Fruit fly (Drosophila melanogaster) whole organism, embryonic: ENCODE data around the gene scpr-A.

Experiments
- Aef1 ChIP-seq: fragments of 200-800 bp; sonication (Bioruptor generic); IDR thresholded peaks from 3 replicates; pipeline ENCODE4 v1.3.6; 2022; ENCODE audit warnings: missing biosample characterization, missing genetic modification characterization
- Asciz ChIP-seq: fragments of 200-800 bp; sonication (Bioruptor generic); optimal IDR thresholded peaks from 2 replicates; lab custom pipeline; 2017; ENCODE audit warnings: missing biosample characterization, mild to moderate bottlenecking, missing genetic modification characterization, missing genetic modification reagents
- B-H1 ChIP-seq: fragments of 200-800 bp; sonication (Bioruptor generic); IDR thresholded peaks from 3 replicates; pipeline ENCODE4 v1.3.6; 2022; ENCODE audit warnings: missing biosample characterization, missing genetic modification characterization
- C15 ChIP-seq: fragments of 200-800 bp; sonication (Bioruptor generic); IDR thresholded peaks from 3 replicates; pipeline ENCODE4 v1.3.6; 2022; ENCODE audit warnings: missing biosample characterization, missing genetic modification characterization
- CG11085 ChIP-seq: fragments of 200-800 bp; sonication (Bioruptor generic); IDR thresholded peaks from 2 replicates; pipeline ENCODE4 v1.3.6; 2022; ENCODE audit warnings: missing biosample characterization, missing genetic modification characterization
- CG11560 ChIP-seq: fragments of 200-800 bp; sonication (Bioruptor generic); IDR thresholded peaks from 3 replicates; pipeline ENCODE4 v1.3.6; 2022; ENCODE audit warnings: missing biosample characterization, missing genetic modification characterization
- CG12659 ChIP-seq: fragments of 200-800 bp; sonication (Bioruptor generic); optimal IDR thresholded peaks from 3 replicates; lab custom pipeline; 2017; ENCODE audit warnings: mild to moderate bottlenecking, missing biosample characterization, missing genetic modification reagents, missing genetic modification characterization
- CG15601 ChIP-seq: fragments of 200-800 bp; sonication (Bioruptor generic); optimal IDR thresholded peaks from 3 replicates; lab custom pipeline; 2019; ENCODE audit warnings: missing biosample characterization, mild to moderate bottlenecking, missing genetic modification characterization, moderate library complexity
- CG17802 ChIP-seq: fragments of 200-800 bp; sonication (Bioruptor generic); optimal IDR thresholded peaks from 2 replicates; lab custom pipeline; 2018; ENCODE audit warnings: missing biosample characterization, mild to moderate bottlenecking, missing genetic modification characterization, moderate library complexity
- CG18619 ChIP-seq: fragments of 200-800 bp; sonication (Bioruptor generic); optimal IDR thresholded peaks from 3 replicates; lab custom pipeline; 2017; ENCODE audit warnings: missing biosample characterization, mild to moderate bottlenecking, missing genetic modification characterization
- CG2712 ChIP-seq: fragments of 200-800 bp; optimal IDR thresholded peaks from 3 replicates; lab custom pipeline; 2019; ENCODE audit warnings: missing biosample characterization, mild to moderate bottlenecking, missing genetic modification characterization, moderate library complexity
- CG31441 ChIP-seq: fragments of 200-800 bp; sonication (Bioruptor generic); IDR thresholded peaks from 2 replicates; pipeline ENCODE4 v1.3.6; 2022; ENCODE audit warnings: missing biosample characterization, missing genetic modification characterization
- CG33213 ChIP-seq: fragments of 200-800 bp; sonication (Bioruptor generic); optimal IDR thresholded peaks from 3 replicates; lab custom pipeline; 2016; ENCODE audit warnings: missing biosample characterization, missing genetic modification characterization
- CG34422 ChIP-seq: fragments of 200-800 bp; sonication (Bioruptor generic); IDR thresholded peaks from 3 replicates; pipeline ENCODE4 v1.3.6; 2022; ENCODE audit warnings: missing biosample characterization, missing genetic modification characterization
- CG3847 ChIP-seq: fragments of 200-800 bp; sonication (Bioruptor generic); IDR thresholded peaks from 2 replicates; pipeline ENCODE4 v1.3.6; 2022; ENCODE audit warnings: missing biosample characterization, missing genetic modification characterization
- CG4328 ChIP-seq: fragments of 200-800 bp; sonication (Bioruptor generic); optimal IDR thresholded peaks from 3 replicates; lab custom pipeline; 2017; ENCODE audit warnings: missing biosample characterization, missing genetic modification reagents, missing genetic modification characterization
- CG4617 ChIP-seq: fragments of 200-800 bp; sonication (Bioruptor generic); optimal IDR thresholded peaks from 3 replicates; lab custom pipeline; 2016; ENCODE audit warnings: missing biosample characterization, missing genetic modification characterization, borderline replicate concordance
- CG7987 ChIP-seq: fragments of 200-800 bp; sonication (Bioruptor generic); optimal IDR thresholded peaks from 2 replicates; lab custom pipeline; 2018; ENCODE audit warnings: missing biosample characterization, mild to moderate bottlenecking, missing genetic modification characterization, moderate library complexity
- CG8290 ChIP-seq, 3 experiments: fragments of 200-800 bp; sonication (Bioruptor generic); optimal IDR thresholded peaks; 2 replicates each; lab custom pipeline; 2016 to 2019; ENCODE audit warnings: missing biosample characterization in 3 of 3, missing genetic modification characterization in 3 of 3, mild to moderate bottlenecking in 2 of 3, moderate library complexity in 1 of 3
- CG8944 ChIP-seq: fragments of 200-800 bp; sonication (Bioruptor generic); optimal IDR thresholded peaks from 3 replicates; lab custom pipeline; 2016; ENCODE audit warnings: missing biosample characterization, missing genetic modification characterization
- CG9817 ChIP-seq: fragments of 200-800 bp; sonication (Bioruptor generic); optimal IDR thresholded peaks from 2 replicates; lab custom pipeline; 2018; ENCODE audit warnings: missing biosample characterization, mild to moderate bottlenecking, missing genetic modification characterization, moderate library complexity
- CTCF ChIP-seq: fragments of 200-800 bp; sonication (Bioruptor generic); optimal IDR thresholded peaks from 2 replicates; lab custom pipeline; 2017; ENCODE audit warnings: missing biosample characterization, mild to moderate bottlenecking, missing genetic modification characterization, moderate library complexity
- Camta ChIP-seq: fragments of 200-800 bp; sonication (Bioruptor generic); optimal IDR thresholded peaks from 2 replicates; lab custom pipeline; 2016; ENCODE audit warnings: missing biosample characterization, missing genetic modification characterization
- CrebB ChIP-seq: fragments of 200-800 bp; sonication (Bioruptor generic); optimal IDR thresholded peaks from 3 replicates; lab custom pipeline; 2018; ENCODE audit warnings: missing biosample characterization, mild to moderate bottlenecking, missing genetic modification characterization
- GATAe ChIP-seq: fragments of 200-800 bp; sonication (Bioruptor generic); conservative IDR thresholded peaks from 2 replicates; pipeline ENCODE4 v1.3.6; 2022; ENCODE audit warnings: missing biosample characterization, missing genetic modification characterization
- Gug ChIP-seq: fragments of 200-800 bp; sonication (Bioruptor generic); IDR thresholded peaks from 4 replicates; pipeline ENCODE4 v1.3.6; 2022; ENCODE audit warnings: missing biosample characterization, missing genetic modification characterization
- HLH3B ChIP-seq: fragments of 200-800 bp; sonication (Bioruptor generic); IDR thresholded peaks from 2 replicates; pipeline ENCODE4 v1.3.6; 2022; ENCODE audit warnings: missing biosample characterization, missing genetic modification characterization
- HLH4C ChIP-seq: fragments of 200-800 bp; sonication (Bioruptor generic); IDR thresholded peaks from 3 replicates; pipeline ENCODE4 v1.3.6; 2022; ENCODE audit warnings: missing biosample characterization, missing genetic modification characterization; ENCODE audit not compliant: partially characterized antibody
- HmgZ ChIP-seq: fragments of 200-800 bp; sonication (Bioruptor generic); optimal IDR thresholded peaks from 2 replicates; lab custom pipeline; 2018; ENCODE audit warnings: missing biosample characterization, mild to moderate bottlenecking, missing genetic modification characterization
- Oli ChIP-seq: fragments of 200-800 bp; sonication (Bioruptor generic); optimal IDR thresholded peaks from 2 replicates; lab custom pipeline; 2018; ENCODE audit warnings: missing biosample characterization, mild to moderate bottlenecking, missing genetic modification characterization, moderate library complexity
- Poxn ChIP-seq: fragments of 200-800 bp; sonication (Bioruptor generic); IDR thresholded peaks from 2 replicates; pipeline ENCODE4 v1.3.6; 2022; ENCODE audit warnings: missing biosample characterization, missing genetic modification characterization
- Rx ChIP-seq: fragments of 200-800 bp; sonication (Bioruptor generic); IDR thresholded peaks from 2 replicates; pipeline ENCODE4 v1.3.6; 2022; ENCODE audit warnings: missing biosample characterization, missing genetic modification characterization
- ash1 ChIP-seq: fragments of 200-800 bp; sonication (Bioruptor generic); optimal IDR thresholded peaks from 2 replicates; lab custom pipeline; 2018; ENCODE audit warnings: missing biosample characterization, mild to moderate bottlenecking, missing genetic modification characterization
- btn ChIP-seq: fragments of 200-800 bp; sonication (Bioruptor generic); optimal IDR thresholded peaks from 2 replicates; lab custom pipeline; 2016; ENCODE audit warnings: missing biosample characterization, missing genetic modification characterization
- crp ChIP-seq, 2 experiments: fragments of 200-800 bp; sonication (Bioruptor generic); optimal IDR thresholded peaks; 2 replicates in 1 of 2; 3 replicates in 1 of 2; lab custom pipeline; 2017; ENCODE audit warnings: missing biosample characterization in 2 of 2, missing genetic modification characterization in 2 of 2, mild to moderate bottlenecking in 1 of 2, moderate library complexity in 1 of 2
- dmrt11E ChIP-seq: fragments of 200-800 bp; sonication (Bioruptor generic); optimal IDR thresholded peaks from 3 replicates; lab custom pipeline; 2018; ENCODE audit warnings: missing biosample characterization, mild to moderate bottlenecking, missing genetic modification characterization, moderate library complexity
- dmrt99B ChIP-seq: fragments of 200-800 bp; sonication (Bioruptor generic); optimal IDR thresholded peaks from 2 replicates; lab custom pipeline; 2018; ENCODE audit warnings: missing biosample characterization, mild to moderate bottlenecking, missing genetic modification characterization, moderate library complexity
- dpn ChIP-seq, 2 experiments: fragments of 200-800 bp; sonication (Bioruptor generic); optimal IDR thresholded peaks; 3 replicates each; lab custom pipeline; 2016; ENCODE audit warnings: missing biosample characterization in 2 of 2, missing genetic modification characterization in 2 of 2
- ems ChIP-seq: fragments of 200-800 bp; sonication (Bioruptor generic); optimal IDR thresholded peaks from 3 replicates; lab custom pipeline; 2016; ENCODE audit warnings: missing biosample characterization, missing genetic modification characterization
- gfzf ChIP-seq: fragments of 200-800 bp; sonication (Bioruptor generic); optimal IDR thresholded peaks from 2 replicates; lab custom pipeline; 2016; ENCODE audit warnings: missing biosample characterization, mild to moderate bottlenecking, missing genetic modification characterization, moderate library complexity
- gro ChIP-seq: fragments of 200-800 bp; sonication (Bioruptor generic); optimal IDR thresholded peaks from 2 replicates; lab custom pipeline; 2016; ENCODE audit warnings: missing biosample characterization, missing genetic modification characterization
- jigr1 ChIP-seq: fragments of 200-800 bp; sonication (Bioruptor generic); IDR thresholded peaks from 3 replicates; pipeline ENCODE4 v1.3.6; 2022; ENCODE audit warnings: missing biosample characterization, missing genetic modification characterization
- mld ChIP-seq: fragments of 200-800 bp; sonication (Bioruptor generic); IDR thresholded peaks from 3 replicates; pipeline ENCODE4 v1.3.6; 2022; ENCODE audit warnings: missing biosample characterization, missing genetic modification characterization; ENCODE audit not compliant: partially characterized antibody
- oc ChIP-seq: fragments of 200-800 bp; sonication (Bioruptor generic); optimal IDR thresholded peaks from 2 replicates; lab custom pipeline; 2018; ENCODE audit warnings: missing biosample characterization, mild to moderate bottlenecking, missing genetic modification characterization, moderate library complexity
- pita ChIP-seq: fragments of 200-800 bp; sonication (Bioruptor generic); optimal IDR thresholded peaks from 2 replicates; lab custom pipeline; 2017; ENCODE audit warnings: missing biosample characterization, mild to moderate bottlenecking, missing genetic modification characterization
- rib ChIP-seq: fragments of 200-800 bp; sonication (Bioruptor generic); IDR thresholded peaks from 2 replicates; pipeline ENCODE4 v1.3.6; 2022; ENCODE audit warnings: missing biosample characterization, missing genetic modification characterization
- sens ChIP-seq: fragments of 200-800 bp; sonication (Bioruptor generic); peaks from one replicate; lab custom pipeline; 2016; ENCODE audit warnings: missing biosample characterization, missing genetic modification characterization
- shn ChIP-seq: fragments of 200-800 bp; sonication (Bioruptor generic); optimal IDR thresholded peaks from 3 replicates; lab custom pipeline; 2016; ENCODE audit warnings: missing biosample characterization, missing genetic modification characterization
- sug ChIP-seq: fragments of 200-800 bp; optimal IDR thresholded peaks from 2 replicates; lab custom pipeline; 2019; ENCODE audit warnings: missing biosample characterization, mild to moderate bottlenecking, missing genetic modification characterization, moderate library complexity
- tap ChIP-seq: fragments of 200-800 bp; optimal IDR thresholded peaks from 3 replicates; lab custom pipeline; 2019; ENCODE audit warnings: missing biosample characterization, mild to moderate bottlenecking, missing genetic modification characterization, moderate library complexity

The scpr-A gene

dm6 chr3R:11216156-11216630, 24.8 kb upstream of the scpr-A start, which contains the start of the genes RpS25 and CG4820 (continued):
- TF ChIP-seq dmrt11E (tag; lab: Kevin White, UChicago) (peak; percentile 85), CG34422 (GFP tag; lab: Robert Waterston, UW) (peak; percentile 90), CrebB (peak; percentile 97), HLH3B (GFP tag; lab: Robert Waterston, UW) (peak; percentile 82), CG33213 (peak; percentile 96), mld (peak; percentile 65; the same call in 1 of the 3 replicates), CG8290 (GFP tag; optimal IDR thresholded peaks at IDR 0.05; lab: Kevin White, UChicago) (peak; percentile 89), CG8290 (tag; optimal IDR thresholded peaks at IDR 0.05; lab: Kevin White, UChicago) (peak; percentile 89 to 97), CG7987 (GFP tag; lab: Kevin White, UChicago) (peak; percentile 98), ems (GFP tag; lab: Kevin White, UChicago) (peak; percentile 79), dmrt99B (peak; percentile 82), CG4328 (GFP tag; lab: Kevin White, UChicago) (peak; percentile 94), sens (peak; percentile 98), Gug (GFP tag; lab: Robert Waterston, UW) (peak; percentile 38; the same call in 2 of the 4 replicates), pita (GFP tag; lab: Kevin White, UChicago) (no peak), Oli (tag; lab: Kevin White, UChicago) (peak; percentile 82), btn (GFP tag; lab: Kevin White, UChicago) (peak; percentile 88), CG4617 (GFP tag; lab: Kevin White, UChicago) (peak; percentile 97), C15 (GFP tag; lab: Robert Waterston, UW) (peak; percentile 57; the same call in 1 of the 3 replicates), Asciz (GFP tag; lab: Kevin White, UChicago) (peak; percentile 89), jigr1 (GFP tag; lab: Robert Waterston, UW) (no peak), Aef1 (GFP tag; lab: Robert Waterston, UW) (peak; percentile 59; the same call in 2 of the 3 replicates), rib (peak; percentile 67), tap (tag; lab: Kevin White, UChicago) (peak; percentile 77), crp (GFP tag; optimal IDR thresholded peaks at IDR 0.05; lab: Kevin White, UChicago) (peak in 1 of 2 experiments; percentile 66), sug (tag; lab: Kevin White, UChicago) (peak; percentile 92), CG12659 (GFP tag; lab: Kevin White, UChicago) (peak; percentile 98), shn (GFP tag; lab: Kevin White, UChicago) (peak; percentile 94), CG9817 (peak; percentile 85), oc (tag; lab: Kevin White, UChicago) (peak; percentile 63), CG3847 (peak; percentile 95), HmgZ (tag; lab: Kevin White, UChicago) (peak; percentile 92), CG8944 (GFP tag; lab: Kevin White, UChicago) (peak; percentile 80), Rx (GFP tag; lab: Robert Waterston, UW) (peak; percentile 79), HLH4C (GFP tag; lab: Robert Waterston, UW) (peak; percentile 76), CTCF (peak; percentile 69), CG11085 (peak; percentile 82), GATAe (GFP tag; lab: Robert Waterston, UW) (peak; percentile 70), dpn (GFP tag; optimal IDR thresholded peaks at IDR 0.05; lab: Kevin White, UChicago) (peak; percentile 80 to 94), gro (GFP tag; lab: Kevin White, UChicago) (peak; percentile 94), gfzf (GFP tag; lab: Kevin White, UChicago) (peak; percentile 97), CG11560 (tag; lab: Robert Waterston, UW) (peak; percentile 54; the same call in 2 of the 3 replicates), CG17802 (peak; percentile 82), CG2712 (tag; lab: Kevin White, UChicago) (peak; percentile 90), Poxn (GFP tag; lab: Robert Waterston, UW) (no peak; the same call in 1 of the 2 replicates), ash1 (GFP tag; lab: Kevin White, UChicago) (peak; percentile 93), CG31441 (GFP tag; lab: Robert Waterston, UW) (peak; percentile 89), CG15601 (tag; lab: Kevin White, UChicago) (peak; percentile 93), CG18619 (GFP tag; lab: Kevin White, UChicago) (peak; percentile 95), B-H1 (GFP tag; lab: Robert Waterston, UW) (peak; percentile 69; the same call in 2 of the 3 replicates), Camta (GFP tag; lab: Kevin White, UChicago) (peak; percentile 94)
